Worm (Caenorhabditis elegans) whole organism, late embryonic: Measurements from ENCODE around the gene C36B7.3.

Source experiments
- C38D4.7 ChIP-seq: fragments of 200-800 bp; sonication (Bioruptor generic); optimal IDR thresholded peaks from 2 replicates; lab custom pipeline; 2018; ENCODE audit warnings: mild to moderate bottlenecking, missing genetic modification characterization, moderate library complexity, missing compliant biosample characterization
- F13H6.1 ChIP-seq: sonication (generic microtip); optimal IDR thresholded peaks from 2 replicates; lab custom pipeline; 2016; ENCODE audit warnings: missing genetic modification characterization, missing compliant biosample characterization
- K09A11.1 ChIP-seq: sonication (generic microtip); optimal IDR thresholded peaks from 2 replicates; lab custom pipeline; 2017; ENCODE audit warnings: antibody characterized with exemption, mild to moderate bottlenecking, missing genetic modification characterization, missing compliant biosample characterization; ENCODE audit not compliant: insufficient read depth
- Y22D7AL.16 ChIP-seq: sonication (generic microtip); optimal IDR thresholded peaks from 2 replicates; lab custom pipeline; 2016; ENCODE audit warnings: missing genetic modification characterization, missing compliant biosample characterization
- ceh-14 ChIP-seq: sonication (generic microtip); optimal IDR thresholded peaks from 2 replicates; lab custom pipeline; 2016; ENCODE audit warnings: missing genotype, missing genetic modification characterization, missing compliant biosample characterization
- ceh-18 ChIP-seq: sonication (generic microtip); optimal IDR thresholded peaks from 2 replicates; lab custom pipeline; 2016; ENCODE audit warnings: missing genetic modification characterization, missing compliant biosample characterization
- ceh-19 ChIP-seq: fragments of 200-800 bp; sonication (Bioruptor generic); optimal IDR thresholded peaks from 2 replicates; lab custom pipeline; 2018; ENCODE audit warnings: mild to moderate bottlenecking, missing genetic modification characterization, missing compliant biosample characterization
- ceh-2 ChIP-seq: sonication (generic microtip); optimal IDR thresholded peaks from 2 replicates; lab custom pipeline; 2016; ENCODE audit warnings: missing genotype, missing genetic modification characterization, missing compliant biosample characterization
- ceh-24 ChIP-seq: sonication (generic microtip); optimal IDR thresholded peaks from 2 replicates; lab custom pipeline; 2016; ENCODE audit warnings: mild to moderate bottlenecking, missing genetic modification characterization, missing compliant biosample characterization
- ceh-30 ChIP-seq: fragments of 150-350 bp; optimal IDR thresholded peaks from 2 replicates; lab custom pipeline; 2014; ENCODE audit warnings: missing biosample characterization, missing genetic modification characterization
- ceh-31 ChIP-seq: sonication (generic microtip); optimal IDR thresholded peaks from 2 replicates; lab custom pipeline; 2016; ENCODE audit warnings: missing genetic modification characterization, missing compliant biosample characterization
- ceh-45 ChIP-seq: fragments of 200-800 bp; sonication (Bioruptor generic); IDR thresholded peaks from 2 replicates; pipeline ENCODE4 v1.3.6; 2022; ENCODE audit warnings: missing genetic modification reagents, missing genetic modification characterization, missing compliant biosample characterization
- ceh-48 ChIP-seq: sonication (generic microtip); optimal IDR thresholded peaks from 2 replicates; lab custom pipeline; 2016; ENCODE audit warnings: missing genetic modification characterization, inconsistent platforms, missing compliant biosample characterization
- ceh-6 ChIP-seq: fragments of 200-800 bp; sonication (Bioruptor generic); optimal IDR thresholded peaks from 2 replicates; lab custom pipeline; 2018; ENCODE audit warnings: mild to moderate bottlenecking, missing genetic modification characterization, missing compliant biosample characterization
- dmd-4 ChIP-seq: sonication (generic microtip); optimal IDR thresholded peaks from 2 replicates; lab custom pipeline; 2016; ENCODE audit warnings: borderline replicate concordance, missing genetic modification characterization, missing compliant biosample characterization
- dve-1 ChIP-seq: sonication (generic microtip); optimal IDR thresholded peaks from 2 replicates; lab custom pipeline; 2017; ENCODE audit warnings: antibody characterized with exemption, mild to moderate bottlenecking, missing genetic modification characterization, missing compliant biosample characterization
- elt-2 ChIP-seq: sonication (generic microtip); optimal IDR thresholded peaks from 2 replicates; lab custom pipeline; 2016; ENCODE audit warnings: missing genetic modification reagents, missing genetic modification characterization, missing compliant biosample characterization
- elt-4 ChIP-seq: sonication (generic microtip); optimal IDR thresholded peaks from 2 replicates; lab custom pipeline; 2016; ENCODE audit warnings: missing genetic modification characterization, missing compliant biosample characterization
- ets-4 ChIP-seq: sonication (generic microtip); optimal IDR thresholded peaks from 2 replicates; lab custom pipeline; 2016; ENCODE audit warnings: missing genetic modification characterization, missing compliant biosample characterization
- eyg-1 ChIP-seq: sonication (generic microtip); optimal IDR thresholded peaks from 2 replicates; lab custom pipeline; 2016; ENCODE audit warnings: missing genotype, missing genetic modification characterization, missing compliant biosample characterization
- hlh-30 ChIP-seq: sonication (generic microtip); optimal IDR thresholded peaks from 2 replicates; lab custom pipeline; 2017; ENCODE audit warnings: antibody characterized with exemption, missing genetic modification characterization, missing compliant biosample characterization; ENCODE audit not compliant: insufficient read depth
- hlh-8 ChIP-seq: sonication (generic microtip); optimal IDR thresholded peaks from 2 replicates; lab custom pipeline; 2016; ENCODE audit warnings: missing genotype, missing genetic modification characterization, missing compliant biosample characterization
- lim-6 ChIP-seq: sonication (generic microtip); optimal IDR thresholded peaks from 2 replicates; lab custom pipeline; 2016; ENCODE audit warnings: missing genetic modification characterization, missing compliant biosample characterization
- lin-11 ChIP-seq: fragments of 200-800 bp; sonication (Bioruptor generic); optimal IDR thresholded peaks from 2 replicates; lab custom pipeline; 2018; ENCODE audit warnings: mild to moderate bottlenecking, missing genetic modification characterization, missing compliant biosample characterization
- madf-2 ChIP-seq: sonication (generic microtip); optimal IDR thresholded peaks from 2 replicates; lab custom pipeline; 2017; ENCODE audit warnings: missing genetic modification characterization, missing compliant biosample characterization
- nhr-11 ChIP-seq: fragments of 150-350 bp; optimal IDR thresholded peaks from 2 replicates; lab custom pipeline; 2014; ENCODE audit warnings: missing biosample characterization, missing genetic modification characterization
- nhr-232 ChIP-seq: sonication (generic microtip); optimal IDR thresholded peaks from 2 replicates; lab custom pipeline; 2016; ENCODE audit warnings: missing genetic modification characterization, missing compliant biosample characterization
- pag-3 ChIP-seq: sonication (generic microtip); optimal IDR thresholded peaks from 2 replicates; lab custom pipeline; 2016; ENCODE audit warnings: missing compliant biosample characterization, missing genetic modification characterization, borderline replicate concordance
- pros-1 ChIP-seq: fragments of 150-350 bp; optimal IDR thresholded peaks from 2 replicates; lab custom pipeline; 2014; ENCODE audit warnings: missing biosample characterization, missing genetic modification reagents, missing genetic modification characterization
- ref-2 ChIP-seq: sonication (generic microtip); optimal IDR thresholded peaks from 2 replicates; lab custom pipeline; 2016; ENCODE audit warnings: missing genetic modification characterization, missing compliant biosample characterization
- rnt-1 ChIP-seq: sonication (generic microtip); optimal IDR thresholded peaks from 2 replicates; lab custom pipeline; 2016; ENCODE audit warnings: missing genetic modification characterization, missing compliant biosample characterization
- sdc-2 ChIP-seq: sonication (generic microtip); optimal IDR thresholded peaks from 2 replicates; lab custom pipeline; 2016; ENCODE audit warnings: missing genotype, missing genetic modification characterization, missing compliant biosample characterization
- sox-2 ChIP-seq: fragments of 200-800 bp; sonication (Bioruptor generic); IDR thresholded peaks from 2 replicates; pipeline ENCODE4 v1.3.6; 2022; ENCODE audit warnings: missing genetic modification reagents, missing genetic modification characterization, missing compliant biosample characterization
- syd-9 ChIP-seq: sonication (generic microtip); optimal IDR thresholded peaks from 2 replicates; lab custom pipeline; 2016; ENCODE audit warnings: mild to moderate bottlenecking, missing genetic modification characterization, moderate library complexity, missing compliant biosample characterization
- tbx-2 ChIP-seq: sonication (generic microtip); optimal IDR thresholded peaks from 2 replicates; lab custom pipeline; 2016; ENCODE audit warnings: missing genetic modification characterization, missing compliant biosample characterization
- ttx-3 ChIP-seq: sonication (generic microtip); optimal IDR thresholded peaks from 2 replicates; lab custom pipeline; 2016; ENCODE audit warnings: missing genetic modification reagents, missing genetic modification characterization, missing compliant biosample characterization
- unc-42 ChIP-seq: sonication (generic microtip); optimal IDR thresholded peaks from 2 replicates; lab custom pipeline; 2016; ENCODE audit warnings: missing genotype, missing genetic modification characterization, missing compliant biosample characterization
- unc-55 ChIP-seq: sonication (generic microtip); optimal IDR thresholded peaks from 2 replicates; lab custom pipeline; 2017; ENCODE audit warnings: missing biosample characterization, missing genetic modification reagents, missing genetic modification characterization
- unc-86 ChIP-seq: sonication (generic microtip); optimal IDR thresholded peaks from 2 replicates; lab custom pipeline; 2016; ENCODE audit warnings: missing genetic modification characterization, missing compliant biosample characterization
- zip-5 ChIP-seq: sonication (generic microtip); optimal IDR thresholded peaks from 2 replicates; lab custom pipeline; 2016; ENCODE audit warnings: missing genetic modification characterization, missing compliant biosample characterization

C36B7.3 gene

ce11 chrX:7085912-7086311 is 15.7 kb upstream of the C36B7.3 start, which contains the start of gene C36B7.4:
Gene C36B7.4 (minus strand): TSS chrX:7086012.
- TF ChIP-seq hlh-8 (tag; lab: Kevin White, UChicago), result no peak
- TF ChIP-seq unc-86, result no peak
- TF ChIP-seq ceh-24, result no peak
- no peak for TF ChIP-seq ttx-3 (tag; lab: Kevin White, UChicago)
- TF ChIP-seq ets-4, result no peak
- TF ChIP-seq rnt-1 (tag; lab: Kevin White, UChicago), result no peak
- no peak for TF ChIP-seq unc-55
- no peak for TF ChIP-seq sdc-2 (tag; lab: Kevin White, UChicago)
- no peak for TF ChIP-seq tbx-2 (tag; lab: Kevin White, UChicago)
- no peak for TF ChIP-seq pag-3
- TF ChIP-seq F13H6.1 (tag; lab: Kevin White, UChicago), result no peak
- TF ChIP-seq ref-2 (tag; lab: Kevin White, UChicago), result no peak
- no peak for TF ChIP-seq ceh-18 (tag; lab: Kevin White, UChicago)
- TF ChIP-seq lim-6 (tag; lab: Kevin White, UChicago), result no peak
- TF ChIP-seq zip-5 (tag; lab: Kevin White, UChicago), result no peak
- TF ChIP-seq Y22D7AL.16, result no peak
- no peak for TF ChIP-seq ceh-31

DNA sequence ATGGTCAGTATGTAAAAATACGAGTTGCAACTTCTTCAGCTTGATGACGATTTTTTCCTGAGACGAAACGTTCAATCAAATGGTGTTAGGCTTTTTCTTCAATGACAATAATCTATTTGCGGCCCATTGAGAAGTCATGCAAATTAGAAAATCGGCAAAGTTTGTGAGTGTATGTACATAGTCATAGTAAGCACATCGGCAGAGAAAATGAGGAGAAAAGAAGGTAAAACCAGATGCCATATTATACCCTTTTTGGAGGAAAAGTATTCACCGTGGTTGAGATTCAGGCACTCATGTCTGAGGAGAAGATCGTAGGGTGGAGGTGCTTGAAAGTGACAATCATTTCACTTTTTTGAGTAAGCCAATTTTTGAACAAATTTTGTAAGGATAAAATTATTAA is 5.2 kb upstream of the C36B7.3 start, which contains the start of gene C36B7.5:
Gene C36B7.5, minus strand, starts transcription at position 101 of the 400 bp plus-strand sequence.
- TF ChIP-seq ceh-2 (tag; lab: Kevin White, UChicago), result no peak
- TF ChIP-seq nhr-11 (tag; lab: Kevin White, UChicago), result no peak
- TF ChIP-seq dmd-4 (tag; lab: Kevin White, UChicago), result no peak
- TF ChIP-seq dve-1 (tag; lab: Kevin White, UChicago), result no peak
- TF ChIP-seq ceh-6 (GFP tag; lab: Kevin White, UChicago), result no peak
- TF ChIP-seq ref-2 (tag; lab: Kevin White, UChicago), result no peak
- no peak for TF ChIP-seq ceh-48
- TF ChIP-seq nhr-232, result no peak
- TF ChIP-seq ceh-45 (GFP tag; lab: Robert Waterston, UW), result no peak
- TF ChIP-seq ceh-14 (tag; lab: Kevin White, UChicago), result no peak
- TF ChIP-seq sox-2 (GFP tag; lab: Robert Waterston, UW), result no peak
- no peak for TF ChIP-seq eyg-1 (tag; lab: Kevin White, UChicago)
- no peak for TF ChIP-seq ceh-19 (GFP tag; lab: Kevin White, UChicago)
- no peak for TF ChIP-seq elt-2 (tag; lab: Kevin White, UChicago)
- no peak for TF ChIP-seq ceh-18 (tag; lab: Kevin White, UChicago)

DNA sequence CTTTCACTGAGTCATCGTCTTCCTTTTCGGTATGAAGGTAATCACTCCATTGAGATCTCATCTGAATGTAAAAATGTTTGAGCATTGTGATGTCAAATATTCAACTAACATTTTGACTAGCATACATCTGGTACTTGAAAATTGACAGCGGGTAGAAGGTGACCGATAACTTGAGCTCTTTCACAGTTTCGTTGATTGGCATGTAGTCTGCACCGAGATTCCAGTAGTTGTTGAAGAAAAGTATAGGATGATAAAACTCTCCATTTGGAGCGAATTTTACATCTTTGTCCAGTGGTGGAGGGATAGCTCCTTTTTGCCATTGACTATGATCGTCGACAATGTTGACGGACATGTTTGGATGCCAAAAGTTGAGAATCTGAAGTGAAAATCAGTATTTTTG is 2.5 kb upstream of the C36B7.3 start:
- TF ChIP-seq C38D4.7 (no peak), hlh-30 (no peak), elt-4 (tag; lab: Kevin White, UChicago) (no peak), ttx-3 (tag; lab: Kevin White, UChicago) (no peak), F13H6.1 (tag; lab: Kevin White, UChicago) (no peak), lin-11 (tag; lab: Kevin White, UChicago) (no peak), hlh-8 (tag; lab: Kevin White, UChicago) (no peak), ceh-45 (GFP tag; lab: Robert Waterston, UW) (no peak), pros-1 (tag; lab: Kevin White, UChicago) (no peak), syd-9 (tag; lab: Kevin White, UChicago) (no peak), dmd-4 (tag; lab: Kevin White, UChicago) (no peak), madf-2 (tag; lab: Kevin White, UChicago) (no peak), ets-4 (no peak), tbx-2 (tag; lab: Kevin White, UChicago) (no peak), unc-86 (no peak), ceh-14 (tag; lab: Kevin White, UChicago) (no peak)

- TF ChIP-seq ref-2 (tag; lab: Kevin White, UChicago) (peak; percentile 16), K09A11.1 (tag; lab: Kevin White, UChicago) (no peak), ceh-31 (peak; percentile 45), tbx-2 (tag; lab: Kevin White, UChicago) (peak; percentile 26), sox-2 (GFP tag; lab: Robert Waterston, UW) (no peak), elt-2 (tag; lab: Kevin White, UChicago) (peak; percentile 38), ceh-30 (no peak), zip-5 (tag; lab: Kevin White, UChicago) (no peak), unc-42 (tag; lab: Kevin White, UChicago) (peak; percentile 0), dmd-4 (tag; lab: Kevin White, UChicago) (no peak)
Observed at ce11 chrX:7100290-7100689, 1.3 kb upstream of the C36B7.3 start, which contains the start of gene C36B7.6. Gene C36B7.6 (minus strand): TSS chrX:7100338.
